Worm (Caenorhabditis elegans) whole organism, late embryonic: Measurements from ENCODE around the gene rund-1.

Source experiments
- C08G9.2 ChIP-seq: sonication (generic microtip); optimal IDR thresholded peaks from 2 replicates; lab custom pipeline; 2016; ENCODE audit warnings: mild to moderate bottlenecking, missing genetic modification characterization, moderate library complexity, missing compliant biosample characterization
- C38D4.7 ChIP-seq: fragments of 200-800 bp; sonication (Bioruptor generic); optimal IDR thresholded peaks from 2 replicates; lab custom pipeline; 2018; ENCODE audit warnings: mild to moderate bottlenecking, missing genetic modification characterization, moderate library complexity, missing compliant biosample characterization
- F13H6.1 ChIP-seq: sonication (generic microtip); optimal IDR thresholded peaks from 2 replicates; lab custom pipeline; 2016; ENCODE audit warnings: missing genetic modification characterization, missing compliant biosample characterization
- K02D7.2 ChIP-seq: sonication (generic microtip); optimal IDR thresholded peaks from 2 replicates; lab custom pipeline; 2017; ENCODE audit warnings: mild to moderate bottlenecking, missing genetic modification characterization, missing compliant biosample characterization
- Y22D7AL.16 ChIP-seq: sonication (generic microtip); optimal IDR thresholded peaks from 2 replicates; lab custom pipeline; 2016; ENCODE audit warnings: missing genetic modification characterization, missing compliant biosample characterization
- ama-1 ChIP-seq: fragments of 150-350 bp; optimal IDR thresholded peaks from 2 replicates; lab custom pipeline; 2014
- ceh-18 ChIP-seq: sonication (generic microtip); optimal IDR thresholded peaks from 2 replicates; lab custom pipeline; 2016; ENCODE audit warnings: missing genetic modification characterization, missing compliant biosample characterization
- ceh-2 ChIP-seq: sonication (generic microtip); optimal IDR thresholded peaks from 2 replicates; lab custom pipeline; 2016; ENCODE audit warnings: missing genotype, missing genetic modification characterization, missing compliant biosample characterization
- ceh-30 ChIP-seq: fragments of 150-350 bp; optimal IDR thresholded peaks from 2 replicates; lab custom pipeline; 2014; ENCODE audit warnings: missing biosample characterization, missing genetic modification characterization
- ceh-31 ChIP-seq: sonication (generic microtip); optimal IDR thresholded peaks from 2 replicates; lab custom pipeline; 2016; ENCODE audit warnings: missing genetic modification characterization, missing compliant biosample characterization
- ceh-34 ChIP-seq: sonication (generic microtip); optimal IDR thresholded peaks from 2 replicates; lab custom pipeline; 2016; ENCODE audit warnings: mild to moderate bottlenecking, missing genetic modification characterization, missing compliant biosample characterization
- ceh-45 ChIP-seq: fragments of 200-800 bp; sonication (Bioruptor generic); IDR thresholded peaks from 2 replicates; pipeline ENCODE4 v1.3.6; 2022; ENCODE audit warnings: missing genetic modification reagents, missing genetic modification characterization, missing compliant biosample characterization
- ceh-48 ChIP-seq: sonication (generic microtip); optimal IDR thresholded peaks from 2 replicates; lab custom pipeline; 2016; ENCODE audit warnings: missing genetic modification characterization, inconsistent platforms, missing compliant biosample characterization
- ceh-9 ChIP-seq: sonication (generic microtip); optimal IDR thresholded peaks from 2 replicates; lab custom pipeline; 2016; ENCODE audit warnings: mild to moderate bottlenecking, missing genetic modification characterization, inconsistent platforms, missing compliant biosample characterization
- dmd-4 ChIP-seq: sonication (generic microtip); optimal IDR thresholded peaks from 2 replicates; lab custom pipeline; 2016; ENCODE audit warnings: borderline replicate concordance, missing genetic modification characterization, missing compliant biosample characterization
- dve-1 ChIP-seq: sonication (generic microtip); optimal IDR thresholded peaks from 2 replicates; lab custom pipeline; 2017; ENCODE audit warnings: antibody characterized with exemption, mild to moderate bottlenecking, missing genetic modification characterization, missing compliant biosample characterization
- elt-2 ChIP-seq: sonication (generic microtip); optimal IDR thresholded peaks from 2 replicates; lab custom pipeline; 2016; ENCODE audit warnings: missing genetic modification reagents, missing genetic modification characterization, missing compliant biosample characterization
- eyg-1 ChIP-seq: sonication (generic microtip); optimal IDR thresholded peaks from 2 replicates; lab custom pipeline; 2016; ENCODE audit warnings: missing genotype, missing genetic modification characterization, missing compliant biosample characterization
- gmeb-2 ChIP-seq: sonication (generic microtip); optimal IDR thresholded peaks from 2 replicates; lab custom pipeline; 2016; ENCODE audit warnings: missing genetic modification characterization, inconsistent platforms, missing compliant biosample characterization
- hlh-15 ChIP-seq: sonication (generic microtip); optimal IDR thresholded peaks from 2 replicates; lab custom pipeline; 2016; ENCODE audit warnings: missing genetic modification characterization, missing compliant biosample characterization
- hlh-30 ChIP-seq: sonication (generic microtip); optimal IDR thresholded peaks from 2 replicates; lab custom pipeline; 2017; ENCODE audit warnings: antibody characterized with exemption, missing genetic modification characterization, missing compliant biosample characterization; ENCODE audit not compliant: insufficient read depth
- hlh-8 ChIP-seq: sonication (generic microtip); optimal IDR thresholded peaks from 2 replicates; lab custom pipeline; 2016; ENCODE audit warnings: missing genotype, missing genetic modification characterization, missing compliant biosample characterization
- madf-2 ChIP-seq: sonication (generic microtip); optimal IDR thresholded peaks from 2 replicates; lab custom pipeline; 2017; ENCODE audit warnings: missing genetic modification characterization, missing compliant biosample characterization
- mec-3 ChIP-seq: sonication (generic microtip); optimal IDR thresholded peaks from 2 replicates; lab custom pipeline; 2016; ENCODE audit warnings: borderline replicate concordance, missing genetic modification characterization, missing compliant biosample characterization
- nfya-1 ChIP-seq: sonication (generic microtip); optimal IDR thresholded peaks from 2 replicates; lab custom pipeline; 2017; ENCODE audit warnings: missing genetic modification characterization, mild to moderate bottlenecking, missing compliant biosample characterization, antibody characterized with exemption, moderate library complexity
- nhr-11 ChIP-seq: fragments of 150-350 bp; optimal IDR thresholded peaks from 2 replicates; lab custom pipeline; 2014; ENCODE audit warnings: missing biosample characterization, missing genetic modification characterization
- nhr-232 ChIP-seq: sonication (generic microtip); optimal IDR thresholded peaks from 2 replicates; lab custom pipeline; 2016; ENCODE audit warnings: missing genetic modification characterization, missing compliant biosample characterization
- odd-2 ChIP-seq: sonication (generic microtip); optimal IDR thresholded peaks from 2 replicates; lab custom pipeline; 2017; ENCODE audit warnings: antibody characterized with exemption, mild to moderate bottlenecking, missing genetic modification characterization, missing compliant biosample characterization
- pat-9 ChIP-seq: fragments of 200-800 bp; sonication (Bioruptor generic); optimal IDR thresholded peaks from 2 replicates; lab custom pipeline; 2018; ENCODE audit warnings: mild to moderate bottlenecking, missing genetic modification characterization, moderate library complexity, missing compliant biosample characterization
- pax-1 ChIP-seq: fragments of 150-350 bp; optimal IDR thresholded peaks from 2 replicates; lab custom pipeline; 2014; ENCODE audit warnings: missing biosample characterization, missing genetic modification characterization
- pha-2 ChIP-seq: sonication (generic microtip); optimal IDR thresholded peaks from 2 replicates; lab custom pipeline; 2017; ENCODE audit warnings: mild to moderate bottlenecking, missing genetic modification characterization, missing compliant biosample characterization
- pqm-1 ChIP-seq: sonication (generic microtip); optimal IDR thresholded peaks from 2 replicates; lab custom pipeline; 2016; ENCODE audit warnings: missing genetic modification characterization, missing compliant biosample characterization
- pros-1 ChIP-seq: fragments of 150-350 bp; optimal IDR thresholded peaks from 2 replicates; lab custom pipeline; 2014; ENCODE audit warnings: missing biosample characterization, missing genetic modification reagents, missing genetic modification characterization
- rnt-1 ChIP-seq: sonication (generic microtip); optimal IDR thresholded peaks from 2 replicates; lab custom pipeline; 2016; ENCODE audit warnings: missing genetic modification characterization, missing compliant biosample characterization
- sdc-2 ChIP-seq: sonication (generic microtip); optimal IDR thresholded peaks from 2 replicates; lab custom pipeline; 2016; ENCODE audit warnings: missing genotype, missing genetic modification characterization, missing compliant biosample characterization
- sox-4 ChIP-seq: sonication (generic microtip); optimal IDR thresholded peaks from 2 replicates; lab custom pipeline; 2017; ENCODE audit warnings: mild to moderate bottlenecking, missing genetic modification characterization, inconsistent platforms, missing compliant biosample characterization
- unc-55 ChIP-seq: sonication (generic microtip); optimal IDR thresholded peaks from 2 replicates; lab custom pipeline; 2017; ENCODE audit warnings: missing biosample characterization, missing genetic modification reagents, missing genetic modification characterization

rund-1 gene

DNA sequence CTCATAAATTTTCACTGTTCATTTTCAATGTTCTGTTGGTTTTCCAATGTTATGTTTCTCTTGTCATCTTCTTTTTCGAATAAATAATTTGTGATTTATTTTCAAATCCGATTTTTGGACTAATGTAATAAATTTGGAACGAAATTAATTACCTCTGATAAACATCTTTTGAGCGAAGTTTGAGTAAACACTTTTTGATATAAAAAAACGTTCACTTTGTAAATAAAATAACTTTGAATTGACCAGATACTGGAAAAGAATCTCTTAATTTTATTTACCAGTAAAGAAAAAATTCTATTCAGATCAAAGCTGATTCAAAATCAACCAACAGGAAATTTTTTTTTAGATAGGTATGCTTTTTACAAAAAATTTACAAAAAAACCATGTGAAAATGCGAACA, 10.2 kb upstream of the rund-1 start, which contains the start of gene lgc-32:
Gene lgc-32 (plus strand): TSS at position 301 of the 400 bp plus-strand sequence.
- no peak for TF ChIP-seq hlh-8
- TF ChIP-seq ceh-9 = no peak
- no peak for TF ChIP-seq nhr-11 (tag; lab: Kevin White, UChicago)
- TF ChIP-seq ceh-18 = no peak
- no peak for TF ChIP-seq gmeb-2
- TF ChIP-seq ceh-31 (tag; lab: Kevin White, UChicago) = no peak
- TF ChIP-seq elt-2 (tag; lab: Kevin White, UChicago) = no peak
- no peak for TF ChIP-seq dmd-4
- TF ChIP-seq rnt-1 (tag; lab: Kevin White, UChicago) = no peak
- no peak for TF ChIP-seq ceh-34 (tag; lab: Kevin White, UChicago)
- TF ChIP-seq pax-1 = no peak
- no peak for TF ChIP-seq C38D4.7 (GFP tag; lab: Kevin White, UChicago)
- TF ChIP-seq mec-3 = no peak
- TF ChIP-seq C08G9.2 (tag; lab: Kevin White, UChicago) = no peak
- TF ChIP-seq ceh-30 (tag; lab: Kevin White, UChicago) = no peak
- TF ChIP-seq F13H6.1 (tag; lab: Kevin White, UChicago) = no peak
- TF ChIP-seq Y22D7AL.16 (tag; lab: Kevin White, UChicago) = no peak
- no peak for TF ChIP-seq dve-1 (tag; lab: Kevin White, UChicago)
- no peak for TF ChIP-seq ceh-2 (tag; lab: Kevin White, UChicago)

DNA sequence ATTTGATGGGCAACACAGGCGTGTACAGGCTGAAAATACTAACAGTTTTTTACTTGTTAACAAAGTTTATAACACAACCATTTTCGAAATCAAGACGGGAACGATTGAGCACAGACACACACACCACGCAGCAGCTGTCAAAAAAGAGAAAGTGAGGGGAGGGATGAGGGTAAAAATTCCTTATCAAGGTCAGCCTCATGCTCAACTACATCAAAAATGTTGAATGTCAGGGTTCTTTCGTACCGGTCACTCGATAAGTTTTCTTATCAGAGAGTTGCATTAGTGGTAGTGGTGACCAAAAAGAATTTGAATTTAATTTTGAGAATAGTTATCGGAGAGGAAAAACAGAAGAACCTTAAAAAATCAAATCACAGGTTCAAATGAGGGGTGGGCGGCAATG, 9.0 kb upstream of the rund-1 start, which contains the start of gene T19D7.6:
Gene T19D7.6 (minus strand): TSS at position 198 of the 400 bp plus-strand sequence.
- peak; percentile 21 for TF ChIP-seq elt-2 (tag; lab: Kevin White, UChicago)
- no peak for TF ChIP-seq eyg-1 (tag; lab: Kevin White, UChicago)

DNA sequence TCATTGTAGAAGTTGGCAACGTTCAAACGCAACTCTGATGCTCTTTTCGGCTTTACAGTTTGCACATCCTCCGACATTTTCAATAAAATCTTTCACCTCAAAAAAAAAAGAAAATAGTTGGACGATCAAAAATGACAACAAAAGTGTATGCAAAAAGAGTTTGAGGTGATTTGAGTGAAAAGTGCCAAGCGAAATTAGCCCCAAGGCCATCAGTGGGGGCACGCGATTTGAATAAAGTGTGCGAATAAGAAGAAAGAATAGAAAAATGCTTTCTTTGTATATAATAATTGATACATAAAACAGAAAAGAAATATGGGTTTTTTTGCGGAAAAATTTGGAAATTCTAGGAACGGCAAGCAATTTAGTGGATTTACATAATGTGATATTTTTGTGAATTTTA, 4.5 kb upstream of the rund-1 start, which contains the start of gene T19D7.5:
Gene T19D7.5 (minus strand): TSS at position 101 of the 400 bp plus-strand sequence.
- TF ChIP-seq madf-2 (tag; lab: Kevin White, UChicago) (no peak), pat-9 (tag; lab: Kevin White, UChicago) (no peak), gmeb-2 (no peak), pha-2 (tag; lab: Kevin White, UChicago) (no peak), ceh-45 (GFP tag; lab: Robert Waterston, UW) (no peak), ceh-34 (tag; lab: Kevin White, UChicago) (no peak), nhr-232 (tag; lab: Kevin White, UChicago) (no peak), hlh-15 (tag; lab: Kevin White, UChicago) (no peak), unc-55 (GFP tag; lab: Kevin White, UChicago) (no peak)

DNA sequence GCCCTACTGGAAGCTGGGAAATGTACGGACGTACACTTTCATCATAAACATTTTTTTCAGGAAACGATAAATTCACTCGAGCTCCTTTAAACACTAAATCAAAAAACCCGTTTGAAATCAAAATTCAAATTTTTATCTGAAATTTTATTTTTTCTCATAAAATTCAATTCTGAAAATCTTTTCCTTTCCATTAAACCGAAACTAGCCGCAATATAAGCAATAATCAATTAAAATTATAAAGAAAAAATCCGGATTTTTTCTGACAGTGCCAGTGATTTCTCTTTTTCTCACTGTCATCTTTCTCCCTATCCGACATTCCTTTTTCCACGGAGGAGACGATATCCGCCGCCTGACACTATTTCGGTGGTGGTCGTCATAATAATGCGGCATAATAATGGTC, 5.7 kb downstream of the rund-1 start, which contains the start of gene lpr-7:
Gene lpr-7 (plus strand): TSS at position 301 of the 400 bp plus-strand sequence.
- no peak for TF ChIP-seq ceh-2 (tag; lab: Kevin White, UChicago)
- no peak for TF ChIP-seq odd-2 (tag; lab: Kevin White, UChicago)
- no peak for TF ChIP-seq ceh-31 (tag; lab: Kevin White, UChicago)
- TF ChIP-seq nfya-1 (tag; lab: Kevin White, UChicago) = no peak
- no peak for TF ChIP-seq sox-4 (tag; lab: Kevin White, UChicago)
- no peak for TF ChIP-seq sdc-2 (tag; lab: Kevin White, UChicago)
- no peak for TF ChIP-seq Y22D7AL.16 (tag; lab: Kevin White, UChicago)
- no peak for TF ChIP-seq K02D7.2 (tag; lab: Kevin White, UChicago)
- TF ChIP-seq dve-1 (tag; lab: Kevin White, UChicago) = no peak
- no peak for TF ChIP-seq eyg-1 (tag; lab: Kevin White, UChicago)
- TF ChIP-seq hlh-15 (tag; lab: Kevin White, UChicago) = no peak
- no peak for TF ChIP-seq ceh-18
- no peak for TF ChIP-seq ceh-48 (tag; lab: Kevin White, UChicago)
- no peak for TF ChIP-seq rnt-1 (tag; lab: Kevin White, UChicago)
- no peak for TF ChIP-seq pqm-1
- TF ChIP-seq hlh-30 (tag; lab: Kevin White, UChicago) = no peak
- TF ChIP-seq ama-1 (lab: Kevin White, UChicago) = no peak
- TF ChIP-seq unc-55 (GFP tag; lab: Kevin White, UChicago) = no peak
- TF ChIP-seq pros-1 (tag; lab: Kevin White, UChicago) = no peak
- no peak for TF ChIP-seq dmd-4
- TF ChIP-seq, all 69 proteins: peak for 0
